Worm (Caenorhabditis elegans): ENCODE data around the gene smim-14.

- TF ChIP-seq pha-4 (GFP tag; IDR thresholded peaks at IDR 0.05) (no peak), pha-4 (tag; optimal IDR thresholded peaks at IDR 0.05) (no peak), F37D6.2 (tag; optimal IDR thresholded peaks at IDR 0.05) (no peak), lin-13 (GFP tag; optimal IDR thresholded peaks at IDR 0.05) (no peak), egl-27 (tag; optimal IDR thresholded peaks at IDR 0.05) (no peak), dmd-6 (GFP tag; IDR thresholded peaks at IDR 0.05) (no peak), ztf-11 (tag; optimal IDR thresholded peaks at IDR 0.05) (no peak), mdl-1 (tag; optimal IDR thresholded peaks at IDR 0.05) (no peak)
Measured at ce11 chrIII:3418906-3419305, 50.6 kb downstream of the smim-14 start.

All from whole organism, L4 larva.